Worm (Caenorhabditis elegans) whole organism, late embryonic: ENCODE results near the gene arv-1.

ENCODE experiments used
- F13H6.1 ChIP-seq: sonication (generic microtip); optimal IDR thresholded peaks from 2 replicates; lab custom pipeline; 2016; ENCODE audit warnings: missing genetic modification characterization, missing compliant biosample characterization
- ama-1 ChIP-seq: fragments of 150-350 bp; optimal IDR thresholded peaks from 2 replicates; lab custom pipeline; 2014
- ceh-19 ChIP-seq: fragments of 200-800 bp; sonication (Bioruptor generic); optimal IDR thresholded peaks from 2 replicates; lab custom pipeline; 2018; ENCODE audit warnings: mild to moderate bottlenecking, missing genetic modification characterization, missing compliant biosample characterization
- ceh-2 ChIP-seq: sonication (generic microtip); optimal IDR thresholded peaks from 2 replicates; lab custom pipeline; 2016; ENCODE audit warnings: missing genotype, missing genetic modification characterization, missing compliant biosample characterization
- ceh-34 ChIP-seq: sonication (generic microtip); optimal IDR thresholded peaks from 2 replicates; lab custom pipeline; 2016; ENCODE audit warnings: mild to moderate bottlenecking, missing genetic modification characterization, missing compliant biosample characterization
- ceh-9 ChIP-seq: sonication (generic microtip); optimal IDR thresholded peaks from 2 replicates; lab custom pipeline; 2016; ENCODE audit warnings: mild to moderate bottlenecking, missing genetic modification characterization, inconsistent platforms, missing compliant biosample characterization
- fax-1 ChIP-seq: sonication (generic microtip); optimal IDR thresholded peaks from 2 replicates; lab custom pipeline; 2016; ENCODE audit warnings: missing genotype, missing genetic modification characterization, missing compliant biosample characterization
- lin-11 ChIP-seq: fragments of 200-800 bp; sonication (Bioruptor generic); optimal IDR thresholded peaks from 2 replicates; lab custom pipeline; 2018; ENCODE audit warnings: mild to moderate bottlenecking, missing genetic modification characterization, missing compliant biosample characterization
- pat-9 ChIP-seq: fragments of 200-800 bp; sonication (Bioruptor generic); optimal IDR thresholded peaks from 2 replicates; lab custom pipeline; 2018; ENCODE audit warnings: mild to moderate bottlenecking, missing genetic modification characterization, moderate library complexity, missing compliant biosample characterization
- pros-1 ChIP-seq: fragments of 150-350 bp; optimal IDR thresholded peaks from 2 replicates; lab custom pipeline; 2014; ENCODE audit warnings: missing biosample characterization, missing genetic modification reagents, missing genetic modification characterization
- tbx-7 ChIP-seq: sonication (generic microtip); optimal IDR thresholded peaks from 2 replicates; lab custom pipeline; 2016; ENCODE audit warnings: missing genotype, missing genetic modification characterization, missing compliant biosample characterization
- unc-42 ChIP-seq: sonication (generic microtip); optimal IDR thresholded peaks from 2 replicates; lab custom pipeline; 2016; ENCODE audit warnings: missing genotype, missing genetic modification characterization, missing compliant biosample characterization

- TF ChIP-seq F13H6.1 (tag; lab: Kevin White, UChicago) (no peak), ceh-19 (GFP tag; lab: Kevin White, UChicago) (no peak), ceh-34 (no peak), lin-11 (no peak), pros-1 (tag; lab: Kevin White, UChicago) (no peak), fax-1 (tag; lab: Kevin White, UChicago) (no peak), ceh-2 (tag; lab: Kevin White, UChicago) (no peak), tbx-7 (tag; lab: Kevin White, UChicago) (no peak), ama-1 (lab: Kevin White, UChicago) (no peak), unc-42 (tag; lab: Kevin White, UChicago) (no peak), pat-9 (tag; lab: Kevin White, UChicago) (no peak), ceh-9 (tag; lab: Kevin White, UChicago) (no peak)
Measured at ce11 chrII:10162785-10163184, 37.8 kb downstream of the arv-1 start.
